Worm (Caenorhabditis elegans): ENCODE results near the gene evl-20.

- TF ChIP-seq him-1 (tag; optimal IDR thresholded peaks at IDR 0.05) (no peak), W03F9.2 (tag; optimal IDR thresholded peaks at IDR 0.05) (no peak), dao-5 (tag; optimal IDR thresholded peaks at IDR 0.05) (no peak)
Observed at ce11 chrII:8409538-8409937, 34.6 kb upstream of the evl-20 start.
